Fruit fly (Drosophila melanogaster) whole organism, embryonic: ENCODE results near the gene ClpX.

Experiments used
- Adf1 ChIP-seq: fragments of 200-800 bp; sonication (Bioruptor generic); IDR thresholded peaks from 2 replicates; pipeline ENCODE4 v1.3.6; 2022; ENCODE audit warnings: missing biosample characterization, missing genetic modification characterization
- CG10147 ChIP-seq: fragments of 200-800 bp; sonication (Bioruptor generic); optimal IDR thresholded peaks from 2 replicates; lab custom pipeline; 2019; ENCODE audit warnings: missing biosample characterization, mild to moderate bottlenecking, missing genetic modification characterization, moderate library complexity
- CG11085 ChIP-seq: fragments of 200-800 bp; sonication (Bioruptor generic); IDR thresholded peaks from 2 replicates; pipeline ENCODE4 v1.3.6; 2022; ENCODE audit warnings: missing biosample characterization, missing genetic modification characterization
- CG13123 ChIP-seq: fragments of 200-800 bp; sonication (Bioruptor generic); optimal IDR thresholded peaks from 2 replicates; lab custom pipeline; 2016; ENCODE audit warnings: missing biosample characterization, missing genetic modification characterization
- CG13775 ChIP-seq: fragments of 200-800 bp; sonication (Bioruptor generic); optimal IDR thresholded peaks from 3 replicates; lab custom pipeline; 2017; ENCODE audit warnings: missing biosample characterization, mild to moderate bottlenecking, missing genetic modification characterization
- CG13894 ChIP-seq: fragments of 200-800 bp; sonication (Bioruptor generic); optimal IDR thresholded peaks from 3 replicates; lab custom pipeline; 2018; ENCODE audit warnings: missing biosample characterization, mild to moderate bottlenecking, missing genetic modification characterization, moderate library complexity
- CG14441 ChIP-seq: fragments of 200-800 bp; sonication (Bioruptor generic); IDR thresholded peaks from 2 replicates; pipeline ENCODE4 v1.3.6; 2022; ENCODE audit warnings: missing biosample characterization, missing genetic modification characterization
- CG14667 ChIP-seq: fragments of 200-800 bp; sonication (Bioruptor generic); IDR thresholded peaks from 2 replicates; pipeline ENCODE4 v1.3.6; 2022; ENCODE audit warnings: missing biosample characterization, missing genetic modification characterization
- CG17802 ChIP-seq: fragments of 200-800 bp; sonication (Bioruptor generic); optimal IDR thresholded peaks from 2 replicates; lab custom pipeline; 2018; ENCODE audit warnings: missing biosample characterization, mild to moderate bottlenecking, missing genetic modification characterization, moderate library complexity
- CG18476 ChIP-seq: fragments of 200-800 bp; sonication (Bioruptor generic); optimal IDR thresholded peaks from 2 replicates; lab custom pipeline; 2016; ENCODE audit warnings: missing biosample characterization, mild to moderate bottlenecking, missing genetic modification characterization
- CG2116 ChIP-seq: fragments of 200-800 bp; sonication (Bioruptor generic); optimal IDR thresholded peaks from 3 replicates; lab custom pipeline; 2018; ENCODE audit warnings: missing biosample characterization, mild to moderate bottlenecking, missing genetic modification characterization
- CG31365 ChIP-seq: fragments of 200-800 bp; sonication (Bioruptor generic); optimal IDR thresholded peaks from 2 replicates; lab custom pipeline; 2018; ENCODE audit warnings: missing biosample characterization, mild to moderate bottlenecking, missing genetic modification characterization
- CG34422 ChIP-seq: fragments of 200-800 bp; sonication (Bioruptor generic); IDR thresholded peaks from 3 replicates; pipeline ENCODE4 v1.3.6; 2022; ENCODE audit warnings: missing biosample characterization, missing genetic modification characterization
- CG3726 ChIP-seq: fragments of 200-800 bp; sonication (Bioruptor generic); IDR thresholded peaks from 3 replicates; pipeline ENCODE4, ENCODE4 v1.3.6; 2022; ENCODE audit warnings: missing biosample characterization, missing genetic modification characterization
- CG3847 ChIP-seq: fragments of 200-800 bp; sonication (Bioruptor generic); IDR thresholded peaks from 2 replicates; pipeline ENCODE4 v1.3.6; 2022; ENCODE audit warnings: missing biosample characterization, missing genetic modification characterization
- CG4360 ChIP-seq: fragments of 200-800 bp; sonication (Bioruptor generic); IDR thresholded peaks from 2 replicates; pipeline ENCODE4 v1.3.6; 2022; ENCODE audit warnings: missing biosample characterization, missing genetic modification characterization
- CG6272 ChIP-seq: fragments of 200-800 bp; sonication (Bioruptor generic); IDR thresholded peaks from 2 replicates; pipeline ENCODE4 v1.3.6; 2022; ENCODE audit warnings: missing biosample characterization, missing genetic modification characterization
- CG6654 ChIP-seq: fragments of 200-800 bp; sonication (Bioruptor generic); optimal IDR thresholded peaks from 2 replicates; lab custom pipeline; 2017; ENCODE audit warnings: missing biosample characterization, mild to moderate bottlenecking, missing genetic modification characterization
- CG7271 ChIP-seq: fragments of 200-800 bp; sonication (Bioruptor generic); optimal IDR thresholded peaks from 2 replicates; lab custom pipeline; 2018; ENCODE audit warnings: missing biosample characterization, mild to moderate bottlenecking, missing genetic modification characterization, moderate library complexity
- CG7372 ChIP-seq: fragments of 200-800 bp; sonication (Bioruptor generic); IDR thresholded peaks from 2 replicates; pipeline ENCODE4 v1.3.6; 2022; ENCODE audit warnings: missing biosample characterization, missing genetic modification characterization
- CG7963 ChIP-seq: fragments of 200-800 bp; sonication (Bioruptor generic); IDR thresholded peaks from 3 replicates; pipeline ENCODE4 v1.3.6; 2022; ENCODE audit warnings: missing biosample characterization, missing genetic modification characterization; ENCODE audit not compliant: partially characterized antibody
- CG8281 ChIP-seq: fragments of 200-800 bp; sonication (Bioruptor generic); optimal IDR thresholded peaks from 2 replicates; lab custom pipeline; 2018; ENCODE audit warnings: missing biosample characterization, mild to moderate bottlenecking, missing genetic modification characterization, moderate library complexity
- Dll ChIP-seq: fragments of 200-800 bp; sonication (Bioruptor generic); IDR thresholded peaks from 4 replicates; pipeline ENCODE4 v1.3.6; 2022; ENCODE audit warnings: missing biosample characterization, missing genetic modification characterization; ENCODE audit not compliant: partially characterized antibody
- HHEX ChIP-seq: fragments of 200-800 bp; sonication (Bioruptor generic); optimal IDR thresholded peaks from 3 replicates; lab custom pipeline; 2017; ENCODE audit warnings: missing biosample characterization, mild to moderate bottlenecking, missing genetic modification characterization, missing genetic modification reagents
- Lhr ChIP-seq: fragments of 200-800 bp; sonication (Bioruptor generic); optimal IDR thresholded peaks from 3 replicates; lab custom pipeline; 2017; ENCODE audit warnings: mild to moderate bottlenecking, missing biosample characterization, missing genetic modification reagents, missing genetic modification characterization
- Myb ChIP-seq: fragments of 200-800 bp; sonication (Bioruptor generic); optimal IDR thresholded peaks from 2 replicates; lab custom pipeline; 2016; ENCODE audit warnings: missing biosample characterization, missing genetic modification characterization
- NFAT ChIP-seq: fragments of 200-800 bp; sonication (Bioruptor generic); IDR thresholded peaks from 2 replicates; pipeline ENCODE4 v1.3.6; 2022; ENCODE audit warnings: missing biosample characterization, missing genetic modification characterization
- Ravus ChIP-seq: fragments of 200-800 bp; sonication (Bioruptor generic); IDR thresholded peaks from 2 replicates; pipeline ENCODE4 v1.3.6; 2022; ENCODE audit warnings: missing biosample characterization, missing genetic modification characterization
- Taf1 ChIP-seq: fragments of 200-800 bp; sonication (Bioruptor generic); IDR thresholded peaks from 2 replicates; pipeline ENCODE4 v1.3.6; 2022; ENCODE audit warnings: missing biosample characterization, missing genetic modification characterization
- aop ChIP-seq: fragments of 200-800 bp; sonication (Bioruptor generic); IDR thresholded peaks from 2 replicates; pipeline ENCODE4 v1.3.6; 2022; ENCODE audit warnings: missing biosample characterization, missing genetic modification characterization
- bab2 ChIP-seq: fragments of 200-800 bp; sonication (Bioruptor generic); optimal IDR thresholded peaks from 2 replicates; lab custom pipeline; 2016; ENCODE audit warnings: missing biosample characterization, missing genetic modification characterization
- bsh ChIP-seq, 2 experiments: fragments of 200-800 bp; sonication (Bioruptor generic); optimal IDR thresholded peaks; 2 replicates each; lab custom pipeline; 2017 to 2018; ENCODE audit warnings: mild to moderate bottlenecking in 2 of 2, missing biosample characterization in 2 of 2, missing genetic modification characterization in 2 of 2, moderate library complexity in 1 of 2
- corto ChIP-seq: fragments of 200-800 bp; sonication (Bioruptor generic); optimal IDR thresholded peaks from 2 replicates; lab custom pipeline; 2016; ENCODE audit warnings: missing biosample characterization, mild to moderate bottlenecking, missing genetic modification characterization, moderate library complexity
- dmrt11E ChIP-seq: fragments of 200-800 bp; sonication (Bioruptor generic); optimal IDR thresholded peaks from 3 replicates; lab custom pipeline; 2018; ENCODE audit warnings: missing biosample characterization, mild to moderate bottlenecking, missing genetic modification characterization, moderate library complexity
- emc ChIP-seq: fragments of 200-800 bp; sonication (Bioruptor generic); optimal IDR thresholded peaks from 2 replicates; lab custom pipeline; 2016; ENCODE audit warnings: missing biosample characterization, missing genetic modification characterization
- eve ChIP-seq, 2 experiments: fragments of >200 bp; optimal IDR thresholded peaks; 2 replicates each; lab custom pipeline; 2017; ENCODE audit warnings: missing biosample characterization in 2 of 2, missing genetic modification characterization in 2 of 2
- exex ChIP-seq: fragments of 200-800 bp; sonication (Bioruptor generic); optimal IDR thresholded peaks from 4 replicates; lab custom pipeline; 2018; ENCODE audit warnings: missing biosample characterization, mild to moderate bottlenecking, missing genetic modification characterization, moderate library complexity
- gt ChIP-seq: fragments of 200-800 bp; sonication (Bioruptor generic); IDR thresholded peaks from 2 replicates; pipeline ENCODE4 v1.3.6; 2022; ENCODE audit warnings: missing biosample characterization, missing genetic modification characterization
- jing ChIP-seq: fragments of 200-800 bp; sonication (Bioruptor generic); optimal IDR thresholded peaks from 2 replicates; lab custom pipeline; 2018; ENCODE audit warnings: missing biosample characterization, mild to moderate bottlenecking, missing genetic modification characterization
- kah ChIP-seq: fragments of 200-800 bp; sonication (Bioruptor generic); optimal IDR thresholded peaks from 2 replicates; lab custom pipeline; 2018; ENCODE audit warnings: missing biosample characterization, mild to moderate bottlenecking, missing genetic modification characterization
- oc ChIP-seq: fragments of 200-800 bp; sonication (Bioruptor generic); optimal IDR thresholded peaks from 2 replicates; lab custom pipeline; 2018; ENCODE audit warnings: missing biosample characterization, mild to moderate bottlenecking, missing genetic modification characterization, moderate library complexity
- odd ChIP-seq: fragments of 200-800 bp; sonication (Bioruptor generic); optimal IDR thresholded peaks from 2 replicates; lab custom pipeline; 2017; ENCODE audit warnings: missing biosample characterization, mild to moderate bottlenecking, missing genetic modification characterization
- otp ChIP-seq: fragments of 200-800 bp; sonication (Bioruptor generic); IDR thresholded peaks from 3 replicates; pipeline ENCODE4, ENCODE4 v1.3.6; 2022; ENCODE audit warnings: missing biosample characterization, missing genetic modification characterization
- pzg ChIP-seq: fragments of 200-800 bp; sonication (Bioruptor generic); optimal IDR thresholded peaks from 3 replicates; lab custom pipeline; 2018; ENCODE audit warnings: missing biosample characterization, mild to moderate bottlenecking, missing genetic modification characterization, moderate library complexity
- ranshi ChIP-seq: fragments of 200-800 bp; sonication (Bioruptor generic); IDR thresholded peaks from 2 replicates; pipeline ENCODE4 v1.3.6; 2022; ENCODE audit warnings: missing biosample characterization, missing genetic modification characterization
- ro ChIP-seq: fragments of 200-800 bp; sonication (Bioruptor generic); IDR thresholded peaks from 2 replicates; pipeline ENCODE4 v1.3.6; 2022; ENCODE audit warnings: missing biosample characterization, missing genetic modification characterization
- sqz ChIP-seq: fragments of 200-800 bp; sonication (Bioruptor generic); optimal IDR thresholded peaks from 3 replicates; lab custom pipeline; 2018; ENCODE audit warnings: missing biosample characterization, mild to moderate bottlenecking, missing genetic modification characterization
- ssp ChIP-seq: fragments of 200-800 bp; sonication (Bioruptor generic); IDR thresholded peaks from 2 replicates; pipeline ENCODE4 v1.3.6; 2022; ENCODE audit warnings: missing biosample characterization, missing genetic modification characterization
- tio ChIP-seq: fragments of 200-800 bp; sonication (Bioruptor generic); optimal IDR thresholded peaks from 2 replicates; lab custom pipeline; 2017; ENCODE audit warnings: missing biosample characterization, missing genetic modification characterization, inconsistent platforms
- trem ChIP-seq: fragments of 200-800 bp; optimal IDR thresholded peaks from 3 replicates; lab custom pipeline; 2019; ENCODE audit warnings: missing biosample characterization, mild to moderate bottlenecking, missing genetic modification characterization, moderate library complexity
- zfh2 ChIP-seq: fragments of 200-800 bp; sonication (Bioruptor generic); optimal IDR thresholded peaks from 2 replicates; lab custom pipeline; 2016; ENCODE audit warnings: missing biosample characterization, missing genetic modification characterization

The ClpX gene

DNA sequence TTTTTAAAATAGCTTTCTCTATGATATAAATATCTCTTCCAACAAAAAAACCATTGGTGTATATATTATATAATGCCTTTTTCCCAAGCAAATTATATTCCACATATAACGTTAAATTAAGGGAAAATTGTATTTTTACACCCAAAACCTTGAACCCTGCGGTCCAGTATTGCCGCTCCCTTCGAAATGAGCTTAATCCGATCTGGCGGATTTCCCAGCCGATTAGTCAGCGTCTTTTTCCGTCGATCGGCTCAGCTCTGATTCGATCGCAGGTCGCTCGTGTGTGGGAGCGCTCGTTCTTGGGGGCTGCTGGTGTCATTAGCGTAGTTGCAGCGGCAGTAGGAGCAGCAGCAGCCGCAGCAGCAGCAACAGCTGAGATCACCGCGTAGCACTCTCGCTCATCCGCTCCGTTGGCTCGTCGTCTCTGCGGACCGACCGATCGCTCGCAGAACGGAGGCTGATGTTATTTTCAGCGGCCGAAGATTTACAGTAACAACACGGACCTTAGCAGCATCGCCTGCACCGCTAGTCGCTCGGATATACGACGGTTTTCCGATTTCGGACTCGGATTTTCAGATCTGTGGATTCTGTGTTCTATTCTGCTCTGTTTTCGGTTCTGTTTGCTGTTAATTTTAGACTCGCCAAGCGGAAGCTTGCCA, 13.0 kb downstream of the ClpX start, which contains the start of gene CG4733 (continued):
- no peak for TF ChIP-seq jing (GFP tag; lab: Kevin White, UChicago)
- TF ChIP-seq CG34422 (GFP tag; lab: Robert Waterston, UW): no peak
- no peak for TF ChIP-seq NFAT (GFP tag; lab: Robert Waterston, UW)
- TF ChIP-seq ranshi (GFP tag; lab: Robert Waterston, UW): no peak
- no peak for TF ChIP-seq CG6272 (GFP tag; lab: Robert Waterston, UW)
- no peak for TF ChIP-seq CG7963
- peak; percentile 30 for TF ChIP-seq HHEX
- TF ChIP-seq CG13123 (GFP tag; lab: Kevin White, UChicago): no peak
- no peak for TF ChIP-seq CG13894 (tag; lab: Kevin White, UChicago)
- peak; percentile 49 for TF ChIP-seq dmrt11E
- TF ChIP-seq bsh (GFP tag; optimal IDR thresholded peaks at IDR 0.05; lab: Kevin White, UChicago): no peak
- no peak for TF ChIP-seq Myb (GFP tag; lab: Kevin White, UChicago)
- TF ChIP-seq pzg (GFP tag; lab: Kevin White, UChicago): no peak
- no peak for TF ChIP-seq emc (GFP tag; lab: Kevin White, UChicago)
- TF ChIP-seq CG14441: no peak
- TF ChIP-seq CG18476 (GFP tag; lab: Kevin White, UChicago): no peak
- no peak for TF ChIP-seq eve (GFP tag; optimal IDR thresholded peaks at IDR 0.05; lab: Kevin White, UChicago)
- TF ChIP-seq CG8281 (tag; lab: Kevin White, UChicago): no peak
- TF ChIP-seq bab2: no peak
- TF ChIP-seq gt: no peak
- TF ChIP-seq Ravus: no peak
- no peak for TF ChIP-seq oc
- no peak for TF ChIP-seq CG7271 (tag; lab: Kevin White, UChicago)
- no peak for TF ChIP-seq CG10147 (GFP tag; lab: Kevin White, UChicago)
- no peak for TF ChIP-seq CG7372 (GFP tag; lab: Robert Waterston, UW)
- TF ChIP-seq ssp (GFP tag; lab: Robert Waterston, UW): no peak
- no peak for TF ChIP-seq CG4360 (GFP tag; lab: Robert Waterston, UW)
- TF ChIP-seq Adf1 (GFP tag; lab: Robert Waterston, UW): peak; percentile 74
- no peak for TF ChIP-seq corto
- TF ChIP-seq CG3726 (GFP tag; lab: Robert Waterston, UW): no peak
- TF ChIP-seq ro: no peak
- no peak for TF ChIP-seq CG31365 (tag; lab: Kevin White, UChicago)
- TF ChIP-seq exex (tag; lab: Kevin White, UChicago): no peak
- no peak for TF ChIP-seq trem (tag; lab: Kevin White, UChicago)
- no peak for TF ChIP-seq aop (GFP tag; lab: Robert Waterston, UW)
- TF ChIP-seq CG11085: no peak
- TF ChIP-seq CG13775 (GFP tag; lab: Kevin White, UChicago): peak; percentile 23
- TF ChIP-seq CG14667 (GFP tag; lab: Robert Waterston, UW): no peak
- TF ChIP-seq CG17802: no peak
- no peak for TF ChIP-seq Lhr
- 0 out of 4 replicates have a peak, but pooled peaks have one; percentile 32 for TF ChIP-seq Dll
- no peak for TF ChIP-seq kah
- TF ChIP-seq CG3847: 0 out of 2 replicates have a peak, but pooled peaks have one; percentile 13
- TF ChIP-seq CG2116 (GFP tag; lab: Kevin White, UChicago): no peak
- no peak for TF ChIP-seq odd (GFP tag; lab: Kevin White, UChicago)
- TF ChIP-seq CG6654: no peak
- TF ChIP-seq zfh2: no peak
- no peak for TF ChIP-seq Taf1 (GFP tag; lab: Robert Waterston, UW)
- TF ChIP-seq otp (GFP tag; lab: Robert Waterston, UW): no peak
- no peak for TF ChIP-seq sqz (GFP tag; lab: Kevin White, UChicago)
- TF ChIP-seq tio (GFP tag; lab: Kevin White, UChicago): no peak
